Fruit fly (Drosophila melanogaster) whole organism, prepupa: ENCODE data around the gene CG43339.

ENCODE experiments used
- CG10669 ChIP-seq: fragments of 200-800 bp; sonication (Bioruptor generic); optimal IDR thresholded peaks from 3 replicates; lab custom pipeline; 2018; ENCODE audit warnings: missing biosample characterization, mild to moderate bottlenecking, missing genetic modification characterization, moderate library complexity
- CG11762 ChIP-seq: fragments of 200-800 bp; sonication (Bioruptor generic); optimal IDR thresholded peaks from 3 replicates; lab custom pipeline; 2016; ENCODE audit warnings: missing biosample characterization, missing genetic modification characterization; ENCODE audit not compliant: insufficient read depth
- CG11902 ChIP-seq: fragments of 200-800 bp; sonication (Bioruptor generic); optimal IDR thresholded peaks from 3 replicates; lab custom pipeline; 2016; ENCODE audit warnings: missing biosample characterization, missing genetic modification characterization
- CG15336 ChIP-seq: fragments of 200-800 bp; sonication (Bioruptor generic); IDR thresholded peaks from 2 replicates; pipeline ENCODE4 v1.3.6; 2022; ENCODE audit warnings: missing biosample characterization, missing genetic modification characterization
- CG1621 ChIP-seq: fragments of 200-800 bp; sonication (Bioruptor generic); optimal IDR thresholded peaks from 3 replicates; lab custom pipeline; 2018; ENCODE audit warnings: missing biosample characterization, mild to moderate bottlenecking, missing genetic modification characterization
- CG16779 ChIP-seq: fragments of 200-800 bp; sonication (Bioruptor generic); optimal IDR thresholded peaks from 3 replicates; lab custom pipeline; 2017; ENCODE audit warnings: missing biosample characterization, mild to moderate bottlenecking, missing genetic modification characterization
- CG3032 ChIP-seq: fragments of 200-800 bp; optimal IDR thresholded peaks from 2 replicates; lab custom pipeline; 2019; ENCODE audit warnings: missing biosample characterization, mild to moderate bottlenecking, missing genetic modification characterization, moderate library complexity
- CG31627 ChIP-seq: fragments of 200-800 bp; sonication (Bioruptor generic); optimal IDR thresholded peaks from 3 replicates; lab custom pipeline; 2016; ENCODE audit warnings: missing biosample characterization, missing genetic modification characterization
- CG32006 ChIP-seq: fragments of 200-800 bp; sonication (Bioruptor generic); optimal IDR thresholded peaks from 3 replicates; lab custom pipeline; 2017; ENCODE audit warnings: missing biosample characterization, mild to moderate bottlenecking, missing genetic modification characterization
- CG34406 ChIP-seq: fragments of 200-800 bp; sonication (Bioruptor generic); optimal IDR thresholded peaks from 3 replicates; lab custom pipeline; 2016; ENCODE audit warnings: missing biosample characterization, missing genetic modification characterization
- CG3919 ChIP-seq: fragments of 200-800 bp; sonication (Bioruptor generic); optimal IDR thresholded peaks from 3 replicates; lab custom pipeline; 2016; ENCODE audit warnings: missing biosample characterization, missing genetic modification characterization
- CG4318 ChIP-seq: fragments of 200-800 bp; sonication (Bioruptor generic); optimal IDR thresholded peaks from 3 replicates; lab custom pipeline; 2017; ENCODE audit warnings: missing biosample characterization, mild to moderate bottlenecking, missing genetic modification characterization
- CG6276 ChIP-seq: fragments of 200-800 bp; sonication (Bioruptor generic); optimal IDR thresholded peaks from 2 replicates; lab custom pipeline; 2017; ENCODE audit warnings: missing biosample characterization, mild to moderate bottlenecking, missing genetic modification characterization
- CG6792 ChIP-seq: fragments of 200-800 bp; sonication (Bioruptor generic); optimal IDR thresholded peaks from 3 replicates; lab custom pipeline; 2016; ENCODE audit warnings: missing biosample characterization, missing genetic modification characterization
- CG6808 ChIP-seq: fragments of 200-800 bp; sonication (Bioruptor generic); optimal IDR thresholded peaks from 3 replicates; lab custom pipeline; 2017; ENCODE audit warnings: missing biosample characterization, missing genetic modification characterization, mild to moderate bottlenecking, moderate library complexity, missing genetic modification reagents
- CG6854 ChIP-seq: fragments of 200-800 bp; sonication (Bioruptor generic); optimal IDR thresholded peaks from 2 replicates; lab custom pipeline; 2017; ENCODE audit warnings: missing biosample characterization, mild to moderate bottlenecking, missing genetic modification characterization
- CG7368 ChIP-seq: fragments of 200-800 bp; sonication (Bioruptor generic); optimal IDR thresholded peaks from 3 replicates; lab custom pipeline; 2016; ENCODE audit warnings: missing biosample characterization, missing genetic modification characterization
- CG8319 ChIP-seq: fragments of 200-800 bp; sonication (Bioruptor generic); optimal IDR thresholded peaks from 3 replicates; lab custom pipeline; 2016; ENCODE audit warnings: missing biosample characterization, missing genetic modification characterization
- CG8632 ChIP-seq: fragments of 200-800 bp; sonication (Bioruptor generic); optimal IDR thresholded peaks from 3 replicates; lab custom pipeline; 2016; ENCODE audit warnings: missing biosample characterization, missing genetic modification characterization
- CG9139 ChIP-seq: fragments of 200-800 bp; sonication (Bioruptor generic); optimal IDR thresholded peaks from 3 replicates; lab custom pipeline; 2017; ENCODE audit warnings: missing biosample characterization, mild to moderate bottlenecking, missing genetic modification characterization
- Eip75B ChIP-seq: fragments of 200-800 bp; sonication (Bioruptor generic); optimal IDR thresholded peaks from 3 replicates; lab custom pipeline; 2016; ENCODE audit warnings: missing biosample characterization, missing genetic modification characterization
- Eip93F ChIP-seq: fragments of 200-800 bp; sonication (Bioruptor generic); optimal IDR thresholded peaks from 2 replicates; lab custom pipeline; 2016; ENCODE audit warnings: missing biosample characterization, mild to moderate bottlenecking, missing genetic modification characterization
- Ets21C ChIP-seq: fragments of 200-800 bp; sonication (Bioruptor generic); optimal IDR thresholded peaks from 3 replicates; lab custom pipeline; 2016; ENCODE audit warnings: missing biosample characterization, missing genetic modification characterization
- Hr38 ChIP-seq: sonication (Bioruptor generic); optimal IDR thresholded peaks from 2 replicates; lab custom pipeline; 2016; ENCODE audit warnings: missing biosample characterization, missing genetic modification characterization
- Hr39 ChIP-seq: fragments of 200-800 bp; sonication (Bioruptor generic); optimal IDR thresholded peaks from 2 replicates; lab custom pipeline; 2016; ENCODE audit warnings: missing biosample characterization, missing genetic modification characterization
- Met ChIP-seq: fragments of 200-800 bp; sonication (Bioruptor generic); optimal IDR thresholded peaks from 3 replicates; lab custom pipeline; 2016; ENCODE audit warnings: missing biosample characterization, missing genetic modification characterization
- OdsH ChIP-seq: fragments of 200-800 bp; sonication (Bioruptor generic); optimal IDR thresholded peaks from 3 replicates; lab custom pipeline; 2016; ENCODE audit warnings: missing biosample characterization, missing genetic modification characterization
- Sox102F ChIP-seq: fragments of 200-800 bp; sonication (Bioruptor generic); optimal IDR thresholded peaks from 2 replicates; lab custom pipeline; 2016; ENCODE audit warnings: missing biosample characterization, mild to moderate bottlenecking, missing genetic modification characterization
- Sox14 ChIP-seq: fragments of 200-800 bp; sonication (Bioruptor generic); optimal IDR thresholded peaks from 3 replicates; lab custom pipeline; 2016; ENCODE audit warnings: missing biosample characterization, missing genetic modification characterization
- Sox15 ChIP-seq: fragments of 200-800 bp; sonication (Bioruptor generic); optimal IDR thresholded peaks from 3 replicates; lab custom pipeline; 2016; ENCODE audit warnings: missing biosample characterization, missing genetic modification characterization
- acj6 ChIP-seq: fragments of 200-800 bp; sonication (Bioruptor generic); optimal IDR thresholded peaks from 3 replicates; lab custom pipeline; 2016; ENCODE audit warnings: missing biosample characterization, missing genetic modification characterization
- cyc ChIP-seq: fragments of 200-800 bp; sonication (Bioruptor generic); optimal IDR thresholded peaks from 3 replicates; lab custom pipeline; 2016; ENCODE audit warnings: missing biosample characterization, missing genetic modification characterization
- dac ChIP-seq: fragments of 200-800 bp; sonication (Bioruptor generic); optimal IDR thresholded peaks from 2 replicates; lab custom pipeline; 2017; ENCODE audit warnings: missing biosample characterization, mild to moderate bottlenecking, missing genetic modification characterization
- dsx ChIP-seq: fragments of 200-800 bp; optimal IDR thresholded peaks from 3 replicates; lab custom pipeline; 2019; ENCODE audit warnings: missing biosample characterization, mild to moderate bottlenecking, missing genetic modification characterization, moderate library complexity; ENCODE audit not compliant: poor library complexity, severe bottlenecking
- eg ChIP-seq: fragments of 200-800 bp; sonication (Bioruptor generic); IDR thresholded peaks from 3 replicates; pipeline ENCODE4 v1.3.6; 2022; ENCODE audit warnings: missing biosample characterization, missing genetic modification characterization
- esn ChIP-seq: fragments of 200-800 bp; sonication (Bioruptor generic); optimal IDR thresholded peaks from 2 replicates; lab custom pipeline; 2016; ENCODE audit warnings: missing biosample characterization, mild to moderate bottlenecking, missing genetic modification characterization, moderate library complexity
- fd59A ChIP-seq: fragments of 200-800 bp; sonication (Bioruptor generic); optimal IDR thresholded peaks from 2 replicates; lab custom pipeline; 2017; ENCODE audit warnings: missing biosample characterization, mild to moderate bottlenecking, missing genetic modification characterization, missing genetic modification reagents
- fd85E ChIP-seq: fragments of 200-800 bp; sonication (Bioruptor generic); optimal IDR thresholded peaks from 3 replicates; lab custom pipeline; 2016; ENCODE audit warnings: missing biosample characterization, missing genetic modification characterization
- fkh ChIP-seq: fragments of 200-800 bp; sonication (Bioruptor generic); optimal IDR thresholded peaks from 3 replicates; lab custom pipeline; 2017; ENCODE audit warnings: missing biosample characterization, mild to moderate bottlenecking, missing genetic modification characterization, moderate library complexity
- pdm3 ChIP-seq: fragments of 200-800 bp; sonication (Bioruptor generic); optimal IDR thresholded peaks from 3 replicates; lab custom pipeline; 2016; ENCODE audit warnings: missing biosample characterization, missing genetic modification characterization
- spab ChIP-seq: fragments of 200-800 bp; sonication (Bioruptor generic); optimal IDR thresholded peaks from 2 replicates; lab custom pipeline; 2017; ENCODE audit warnings: missing biosample characterization, mild to moderate bottlenecking, missing genetic modification characterization, missing genetic modification reagents
- ss ChIP-seq, 2 experiments: fragments of 200-800 bp; sonication (Bioruptor generic); optimal IDR thresholded peaks; 2 replicates in 1 of 2; 3 replicates in 1 of 2; lab custom pipeline; 2017 to 2018; ENCODE audit warnings: mild to moderate bottlenecking in 2 of 2, missing biosample characterization in 2 of 2, missing genetic modification characterization in 2 of 2, moderate library complexity in 1 of 2
- topi ChIP-seq: fragments of 200-800 bp; sonication (Bioruptor generic); optimal IDR thresholded peaks from 3 replicates; lab custom pipeline; 2016; ENCODE audit warnings: missing biosample characterization, missing genetic modification characterization
- vri ChIP-seq: fragments of 200-800 bp; sonication (Bioruptor generic); optimal IDR thresholded peaks from 3 replicates; lab custom pipeline; 2016; ENCODE audit warnings: missing biosample characterization, mild to moderate bottlenecking, missing genetic modification characterization

The CG43339 gene

dm6 chr2L:18647857-18648652, 25.0 kb downstream of the CG43339 start (continued):
- peak; percentile 23 for TF ChIP-seq CG4318
- peak; percentile 65 for TF ChIP-seq CG32006 (GFP tag; lab: Kevin White, UChicago)
- TF ChIP-seq CG6276 (GFP tag; lab: Kevin White, UChicago): no peak
- peak; percentile 35 to 84 for TF ChIP-seq ss (GFP tag; optimal IDR thresholded peaks at IDR 0.05; lab: Kevin White, UChicago)
- no peak for TF ChIP-seq fd85E (GFP tag; lab: Kevin White, UChicago)
- no peak for TF ChIP-seq Hr38 (GFP tag; lab: Kevin White, UChicago)
- peak; percentile 73 for TF ChIP-seq pdm3 (GFP tag; lab: Kevin White, UChicago)
- TF ChIP-seq CG8632 (GFP tag; lab: Kevin White, UChicago): peak; percentile 56
- TF ChIP-seq CG34406 (GFP tag; lab: Kevin White, UChicago): peak; percentile 69
- peak; percentile 35 for TF ChIP-seq CG7368 (GFP tag; lab: Kevin White, UChicago)
- TF ChIP-seq spab (GFP tag; lab: Kevin White, UChicago): no peak
- peak; percentile 76 for TF ChIP-seq Eip75B (GFP tag; lab: Kevin White, UChicago)
- no peak for TF ChIP-seq CG8319 (GFP tag; lab: Kevin White, UChicago)
- TF ChIP-seq CG6792 (GFP tag; lab: Kevin White, UChicago): peak; percentile 64
- TF ChIP-seq CG3919 (GFP tag; lab: Kevin White, UChicago): peak; percentile 56
- TF ChIP-seq Eip93F (GFP tag; lab: Kevin White, UChicago): no peak
- peak; percentile 18 for TF ChIP-seq CG10669 (GFP tag; lab: Kevin White, UChicago)
- TF ChIP-seq acj6 (GFP tag; lab: Kevin White, UChicago): peak; percentile 71
- peak; percentile 44 for TF ChIP-seq Ets21C
- TF ChIP-seq CG9139: peak; percentile 18
- TF ChIP-seq OdsH: peak; percentile 74
- peak; percentile 62 for TF ChIP-seq topi (GFP tag; lab: Kevin White, UChicago)
- peak; percentile 65 for TF ChIP-seq dsx (GFP tag; lab: Kevin White, UChicago)
- peak; percentile 68 for TF ChIP-seq CG31627 (GFP tag; lab: Kevin White, UChicago)
- peak; percentile 78 for TF ChIP-seq Sox102F (GFP tag; lab: Kevin White, UChicago)
- peak; percentile 82 for TF ChIP-seq esn (GFP tag; lab: Kevin White, UChicago)
- peak; percentile 11 for TF ChIP-seq CG3032 (tag; lab: Kevin White, UChicago)
- no peak for TF ChIP-seq eg (GFP tag; lab: Robert Waterston, UW)
- peak; percentile 45 for TF ChIP-seq fkh (GFP tag; lab: Kevin White, UChicago)
- no peak for TF ChIP-seq CG6854 (GFP tag; lab: Kevin White, UChicago)
- no peak for TF ChIP-seq CG16779 (tag; lab: Kevin White, UChicago)
- peak; percentile 65 for TF ChIP-seq Sox14
- TF ChIP-seq Met (GFP tag; lab: Kevin White, UChicago): peak; percentile 78
- TF ChIP-seq fd59A (GFP tag; lab: Kevin White, UChicago): peak; percentile 39
- peak; percentile 30 for TF ChIP-seq CG11902 (GFP tag; lab: Kevin White, UChicago)
- TF ChIP-seq CG1621 (tag; lab: Kevin White, UChicago): peak; percentile 47

dm6 chr2L:18645468-18645867, 27.6 kb downstream of the CG43339 start:
- TF ChIP-seq CG34406 (GFP tag; lab: Kevin White, UChicago) (peak; percentile 65), Sox15 (GFP tag; lab: Kevin White, UChicago) (peak; percentile 49), CG10669 (GFP tag; lab: Kevin White, UChicago) (peak; percentile 70), pdm3 (GFP tag; lab: Kevin White, UChicago) (peak; percentile 71), CG11762 (GFP tag; lab: Kevin White, UChicago) (peak; percentile 57), vri (GFP tag; lab: Kevin White, UChicago) (peak; percentile 13), spab (GFP tag; lab: Kevin White, UChicago) (peak; percentile 45), cyc (GFP tag; lab: Kevin White, UChicago) (peak; percentile 72), fd85E (GFP tag; lab: Kevin White, UChicago) (no peak), fkh (GFP tag; lab: Kevin White, UChicago) (no peak), dac (no peak), CG6276 (GFP tag; lab: Kevin White, UChicago) (peak; percentile 22), OdsH (peak; percentile 76), ss (GFP tag; optimal IDR thresholded peaks at IDR 0.05; lab: Kevin White, UChicago) (peak in 1 of 2 experiments; percentile 17), Hr39 (GFP tag; lab: Kevin White, UChicago) (peak; percentile 81), CG4318 (peak; percentile 28), topi (GFP tag; lab: Kevin White, UChicago) (peak; percentile 71), esn (GFP tag; lab: Kevin White, UChicago) (peak; percentile 83), CG6808 (GFP tag; lab: Kevin White, UChicago) (peak; percentile 47), eg (GFP tag; lab: Robert Waterston, UW) (peak; percentile 56; the same call in 1 of the 3 replicates), CG9139 (no peak), CG3032 (tag; lab: Kevin White, UChicago) (peak; percentile 60), CG3919 (GFP tag; lab: Kevin White, UChicago) (peak; percentile 78), fd59A (GFP tag; lab: Kevin White, UChicago) (peak; percentile 10), Eip93F (GFP tag; lab: Kevin White, UChicago) (peak; percentile 47), CG6854 (GFP tag; lab: Kevin White, UChicago) (peak; percentile 16), CG8632 (GFP tag; lab: Kevin White, UChicago) (peak; percentile 59), CG15336 (GFP tag; lab: Robert Waterston, UW) (peak; percentile 61)
